Worm (Caenorhabditis elegans) whole organism, L1 larva: ENCODE measurements around the gene ZK1236.9.

ENCODE experiments used
- Y116A8C.19 ChIP-seq: sonication (generic microtip); optimal IDR thresholded peaks from 2 replicates; lab custom pipeline; 2016; ENCODE audit warnings: missing compliant biosample characterization, missing genetic modification characterization, borderline replicate concordance
- aly-2 ChIP-seq: fragments of 150-350 bp; optimal IDR thresholded peaks from 2 replicates; lab custom pipeline; 2014; ENCODE audit warnings: missing biosample characterization, missing genetic modification characterization
- ceh-82 ChIP-seq, 3 experiments: fragments of 150-350 bp in 1 of 3; sonication (generic microtip) in 2 of 3; optimal IDR thresholded peaks; 2 replicates each; lab custom pipeline; 2014 to 2017; ENCODE audit warnings: missing biosample characterization in 3 of 3, missing genetic modification characterization in 3 of 3
- ceh-90 ChIP-seq: sonication (generic microtip); optimal IDR thresholded peaks from 2 replicates; lab custom pipeline; 2016; ENCODE audit warnings: missing genetic modification characterization, missing compliant biosample characterization
- dpl-1 ChIP-seq, 3 experiments: fragments of 150-350 bp in 2 of 3; sonication (generic microtip) in 1 of 3; optimal IDR thresholded peaks; 2 replicates each; lab custom pipeline; 2014 to 2017; ENCODE audit warnings: missing biosample characterization in 3 of 3, missing genetic modification characterization in 3 of 3, missing genetic modification reagents in 3 of 3
- fkh-4 ChIP-seq: sonication (generic microtip); optimal IDR thresholded peaks from 2 replicates; lab custom pipeline; 2016; ENCODE audit warnings: missing compliant biosample characterization, missing genetic modification characterization, borderline replicate concordance
- fkh-8 ChIP-seq: sonication (generic microtip); optimal IDR thresholded peaks from 2 replicates; lab custom pipeline; 2016; ENCODE audit warnings: mild to moderate bottlenecking, missing genetic modification characterization, missing compliant biosample characterization
- mep-1 ChIP-seq: fragments of 150-350 bp; optimal IDR thresholded peaks from 2 replicates; lab custom pipeline; 2014; ENCODE audit warnings: missing biosample characterization, missing genetic modification characterization
- nhr-11 ChIP-seq: fragments of 150-350 bp; optimal IDR thresholded peaks from 2 replicates; lab custom pipeline; 2014; ENCODE audit warnings: missing biosample characterization, missing genetic modification characterization
- nhr-237 ChIP-seq: fragments of 150-350 bp; optimal IDR thresholded peaks from 2 replicates; lab custom pipeline; 2014; ENCODE audit warnings: missing biosample characterization, missing genetic modification characterization
- nhr-76 ChIP-seq: sonication (generic microtip); optimal IDR thresholded peaks from 2 replicates; lab custom pipeline; 2017; ENCODE audit warnings: missing biosample characterization, missing genetic modification characterization
- tbx-2 ChIP-seq: sonication (generic microtip); optimal IDR thresholded peaks from 2 replicates; lab custom pipeline; 2016; ENCODE audit warnings: missing genetic modification characterization, missing compliant biosample characterization
- unc-86 ChIP-seq: sonication (generic microtip); optimal IDR thresholded peaks from 2 replicates; lab custom pipeline; 2016; ENCODE audit warnings: missing genetic modification characterization, missing compliant biosample characterization

DNA sequence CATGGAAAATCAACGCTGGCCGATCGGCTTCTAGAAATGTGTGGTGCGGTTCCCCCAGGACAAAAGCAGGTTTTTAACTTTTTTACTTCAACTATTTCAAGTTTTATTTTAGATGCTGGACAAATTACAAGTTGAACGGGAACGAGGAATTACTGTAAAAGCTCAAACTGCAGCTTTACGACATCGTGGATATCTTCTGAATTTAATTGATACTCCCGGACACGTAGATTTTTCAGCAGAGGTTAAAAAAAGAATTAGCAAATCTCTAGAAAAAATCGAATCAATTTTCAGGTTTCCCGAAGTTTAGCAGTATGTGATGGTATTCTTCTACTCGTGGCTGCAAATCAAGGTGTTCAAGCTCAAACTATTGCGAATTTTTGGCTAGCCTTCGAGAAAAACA lies 5.5 kb downstream of the ZK1236.9 start:
- TF ChIP-seq nhr-76 (tag; lab: Kevin White, UChicago): no peak
- no peak for TF ChIP-seq mep-1 (tag; lab: Kevin White, UChicago)
- TF ChIP-seq unc-86 (tag; lab: Kevin White, UChicago): no peak
- TF ChIP-seq nhr-237 (tag; lab: Kevin White, UChicago): no peak
- TF ChIP-seq nhr-11 (tag; lab: Kevin White, UChicago): no peak
- TF ChIP-seq fkh-4 (tag; lab: Kevin White, UChicago): no peak
- no peak for TF ChIP-seq ceh-82 (tag; optimal IDR thresholded peaks at IDR 0.05; lab: Kevin White, UChicago)
- TF ChIP-seq tbx-2 (tag; lab: Kevin White, UChicago): no peak
- no peak for TF ChIP-seq aly-2
- no peak for TF ChIP-seq dpl-1 (GFP tag; optimal IDR thresholded peaks at IDR 0.05; lab: Kevin White, UChicago)
- no peak for TF ChIP-seq Y116A8C.19 (tag; lab: Kevin White, UChicago)
- TF ChIP-seq ceh-90 (tag; lab: Kevin White, UChicago): no peak
- no peak for TF ChIP-seq fkh-8 (tag; lab: Kevin White, UChicago)
